Worm (Caenorhabditis elegans): ENCODE results near the gene ugt-24.

Gene ugt-24

ce11 chrIV:6248486-6248885 is 38.0 kb upstream of the ugt-24 start, which contains the start of gene acox-3:
acox-3 (minus strand) TSS chrIV:6248492.
- TF ChIP-seq lin-13 (tag; optimal IDR thresholded peaks at IDR 0.05) (no peak), bed-3 (GFP tag; optimal IDR thresholded peaks at IDR 0.05) (no peak), ceh-39 (tag; optimal IDR thresholded peaks at IDR 0.05) (no peak), unc-62 (GFP tag; optimal IDR thresholded peaks at IDR 0.05) (no peak), mab-5 (tag; optimal IDR thresholded peaks at IDR 0.05) (no peak), elt-1 (tag; optimal IDR thresholded peaks at IDR 0.05; ENCODE audit: borderline replicate concordance, insufficient read depth) (no peak), ceh-83 (GFP tag; optimal IDR thresholded peaks at IDR 0.05) (no peak), lsy-2 (tag; optimal IDR thresholded peaks at IDR 0.05) (no peak), ztf-11 (tag; optimal IDR thresholded peaks at IDR 0.05) (no peak), zip-8 (tag; optimal IDR thresholded peaks at IDR 0.05) (no peak), drap-1 (GFP tag; optimal IDR thresholded peaks at IDR 0.05) (no peak)

DNA sequence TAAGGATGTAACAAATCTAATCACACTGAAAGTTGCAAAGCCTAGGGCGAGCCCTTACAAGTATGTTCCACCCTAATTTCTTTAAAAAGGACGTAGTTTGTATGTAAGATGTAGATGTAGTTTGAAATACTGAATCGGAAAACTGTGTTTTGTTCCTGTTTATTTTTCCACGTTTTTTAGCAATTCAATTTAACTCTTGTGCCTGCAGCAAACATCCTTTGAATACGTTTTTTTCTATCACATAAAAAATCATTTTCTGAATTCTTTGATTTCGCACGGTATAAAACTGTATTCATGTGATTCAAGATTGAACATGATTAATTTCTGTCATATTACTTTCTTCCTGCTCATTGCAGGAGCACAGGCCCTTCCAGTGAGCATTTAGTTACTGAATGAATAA is 29.5 kb upstream of the ugt-24 start, which contains the start of gene F58F9.9:
F58F9.9 (plus strand) TSS at position 301 of the 400 bp plus-strand sequence.
- TF ChIP-seq ceh-83 (GFP tag; optimal IDR thresholded peaks at IDR 0.05) = no peak
- TF ChIP-seq sem-2 (GFP tag; optimal IDR thresholded peaks at IDR 0.05) = no peak
- TF ChIP-seq unc-62 (GFP tag; optimal IDR thresholded peaks at IDR 0.05) = no peak
- no peak for TF ChIP-seq lsy-2 (tag; optimal IDR thresholded peaks at IDR 0.05)
- no peak for TF ChIP-seq pha-4 (tag; optimal IDR thresholded peaks at IDR 0.05)
- no peak for TF ChIP-seq nhr-76 (tag; optimal IDR thresholded peaks at IDR 0.05)
- TF ChIP-seq bed-3 (GFP tag; optimal IDR thresholded peaks at IDR 0.05) = no peak
- no peak for TF ChIP-seq ztf-11 (tag; optimal IDR thresholded peaks at IDR 0.05)
- TF ChIP-seq nhr-28 (tag; optimal IDR thresholded peaks at IDR 0.05) = no peak

- TF ChIP-seq nhr-12 (tag; optimal IDR thresholded peaks at IDR 0.05) (no peak), lsy-2 (tag; optimal IDR thresholded peaks at IDR 0.05) (no peak), hlh-1 (tag; optimal IDR thresholded peaks at IDR 0.05) (no peak), lin-13 (tag; optimal IDR thresholded peaks at IDR 0.05) (no peak), blmp-1 (tag; optimal IDR thresholded peaks at IDR 0.05) (no peak), ces-1 (GFP tag; optimal IDR thresholded peaks at IDR 0.05) (no peak), zip-8 (tag; optimal IDR thresholded peaks at IDR 0.05) (no peak), pha-4 (tag; optimal IDR thresholded peaks at IDR 0.05) (no peak), sptf-1 (tag; optimal IDR thresholded peaks at IDR 0.05) (no peak)
These were observed 27.1 kb upstream of the ugt-24 start, which contains the start of the genes F58F9.6 and F58F9.8 for ce11 chrIV:6237508-6238227. F58F9.6 (minus strand) TSS chrIV:6237608. F58F9.8 (plus strand) TSS chrIV:6238177.

DNA sequence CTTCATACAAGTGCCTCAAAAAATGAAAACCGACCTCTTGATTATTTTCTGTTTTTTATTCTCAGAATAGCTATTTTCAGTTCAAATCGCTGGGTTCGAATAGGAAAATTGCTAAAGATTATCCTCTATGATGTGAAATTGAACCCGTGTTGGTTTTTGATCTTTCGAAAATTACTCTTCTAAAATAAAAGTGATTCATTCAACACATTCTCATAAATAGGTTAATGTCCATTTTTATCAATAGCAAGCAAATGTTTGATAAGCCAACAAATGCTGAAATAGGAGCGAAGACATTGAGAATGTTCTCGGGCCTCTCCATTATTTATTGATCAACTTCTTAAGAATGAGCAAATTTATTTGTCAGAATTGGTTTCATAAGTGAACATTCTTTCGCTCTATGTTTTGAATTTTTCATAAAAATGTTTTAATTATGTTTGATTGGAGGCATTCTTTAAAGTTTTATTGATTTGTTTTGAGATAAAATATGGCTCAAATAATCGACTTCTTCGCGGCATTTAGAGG is 22.3 kb upstream of the ugt-24 start, which contains the start of gene F58F9.3:
F58F9.3 (plus strand) TSS at position 472 of the 522 bp plus-strand sequence.
- TF ChIP-seq nhr-237 (tag; optimal IDR thresholded peaks at IDR 0.05) = no peak
- TF ChIP-seq sem-2 (GFP tag; optimal IDR thresholded peaks at IDR 0.05) = no peak
- TF ChIP-seq nhr-2 (tag; optimal IDR thresholded peaks at IDR 0.05) = no peak
- TF ChIP-seq nhr-28 (tag; optimal IDR thresholded peaks at IDR 0.05) = no peak
- no peak for TF ChIP-seq drap-1 (GFP tag; optimal IDR thresholded peaks at IDR 0.05)
- TF ChIP-seq mls-2 (tag; optimal IDR thresholded peaks at IDR 0.05) = no peak
- no peak for TF ChIP-seq ceh-39 (tag; optimal IDR thresholded peaks at IDR 0.05)
- TF ChIP-seq elt-1 (tag; optimal IDR thresholded peaks at IDR 0.05; ENCODE audit: borderline replicate concordance, insufficient read depth) = no peak
- no peak for TF ChIP-seq ceh-83 (GFP tag; optimal IDR thresholded peaks at IDR 0.05)
- no peak for TF ChIP-seq bed-3 (GFP tag; optimal IDR thresholded peaks at IDR 0.05)
- no peak for TF ChIP-seq unc-39 (tag; optimal IDR thresholded peaks at IDR 0.05)

- TF ChIP-seq sem-2 (GFP tag; optimal IDR thresholded peaks at IDR 0.05) (no peak), flh-1 (GFP tag; optimal IDR thresholded peaks at IDR 0.05) (no peak), nhr-237 (tag; optimal IDR thresholded peaks at IDR 0.05) (no peak), blmp-1 (tag; optimal IDR thresholded peaks at IDR 0.05) (no peak)
These were observed 20.1 kb upstream of the ugt-24 start, which contains the start of gene F58F9.4 for ce11 chrIV:6230560-6231073. F58F9.4 (plus strand) TSS chrIV:6231023.

ce11 chrIV:6227974-6228373 is 17.5 kb upstream of the ugt-24 start, which contains the start of gene C49A9.1:
C49A9.1 (plus strand) TSS chrIV:6228190.
- TF ChIP-seq drap-1 (GFP tag; optimal IDR thresholded peaks at IDR 0.05) (no peak), nhr-12 (tag; optimal IDR thresholded peaks at IDR 0.05) (no peak), bed-3 (GFP tag; optimal IDR thresholded peaks at IDR 0.05) (no peak)

Measured in whole organism, mixed stage, embryonic.